Worm (Caenorhabditis elegans): ENCODE data around the gene R03H10.5.
"Not testable (repeated sequence)": the region's sequence is repeated elsewhere in the genome, so short reads cannot be mapped to it uniquely, and the experiment has no call there.

R03H10.5 gene

DNA sequence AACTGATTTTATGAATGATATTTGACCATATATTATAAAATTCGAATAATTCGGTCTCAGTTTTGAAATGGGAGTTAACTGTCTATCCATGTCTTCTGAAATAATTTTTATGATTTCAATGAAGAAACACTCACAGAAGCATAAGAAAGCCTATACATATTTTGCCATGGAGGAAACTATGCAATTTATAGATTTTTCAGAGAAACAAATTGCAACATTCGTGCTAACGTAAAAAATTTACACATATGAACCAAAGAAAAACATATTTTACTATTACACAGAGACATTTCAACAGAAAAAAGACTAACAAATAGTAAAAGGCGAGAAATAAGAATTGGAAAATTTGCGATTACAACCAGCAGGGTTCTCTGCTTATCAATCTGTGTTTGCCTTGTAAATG is 8.4 kb upstream of the R03H10.5 start, which contains the start of gene R03H10.7:
Gene R03H10.7, minus strand, starts transcription at position 101 of the 400 bp plus-strand sequence.
- no peak for TF ChIP-seq dmd-4 (tag; optimal IDR thresholded peaks at IDR 0.05; ENCODE audit: borderline replicate concordance)
- no peak for TF ChIP-seq F13H6.1 (tag; optimal IDR thresholded peaks at IDR 0.05)
- TF ChIP-seq sdc-2 (tag; optimal IDR thresholded peaks at IDR 0.05) = no peak
- no peak for TF ChIP-seq sox-2 (GFP tag; IDR thresholded peaks at IDR 0.05)
- no peak for TF ChIP-seq ztf-16 (tag; optimal IDR thresholded peaks at IDR 0.05)
- no peak for TF ChIP-seq zip-5 (tag; optimal IDR thresholded peaks at IDR 0.05)
- no peak for TF ChIP-seq gmeb-2 (tag; optimal IDR thresholded peaks at IDR 0.05)
- no peak for TF ChIP-seq mec-3 (tag; optimal IDR thresholded peaks at IDR 0.05; ENCODE audit: borderline replicate concordance)
- no peak for TF ChIP-seq tbx-7 (tag; optimal IDR thresholded peaks at IDR 0.05)

DNA sequence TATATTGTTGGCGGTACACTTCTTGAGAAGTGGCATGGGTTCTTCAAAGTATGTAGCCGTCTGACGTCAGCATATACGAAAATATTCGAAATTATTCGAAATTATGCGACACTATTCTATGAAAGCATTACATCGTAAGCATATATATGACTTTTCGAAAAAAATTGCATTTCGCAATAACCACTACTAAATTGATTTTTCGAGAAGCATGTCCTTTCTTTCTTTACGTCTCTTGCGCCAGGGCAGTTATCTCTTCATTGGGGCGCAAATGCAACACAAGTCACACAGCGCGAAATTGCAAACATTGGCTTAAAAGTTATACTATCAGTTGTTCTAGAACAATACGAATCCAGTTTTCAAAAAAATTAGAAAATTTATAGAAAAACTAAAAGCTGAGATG is 3.4 kb upstream of the R03H10.5 start:
- TF ChIP-seq T23F11.4 (GFP tag; optimal IDR thresholded peaks at IDR 0.05) (no peak), ref-2 (tag; optimal IDR thresholded peaks at IDR 0.05) (no peak), che-1 (tag; optimal IDR thresholded peaks at IDR 0.05) (no peak), pros-1 (tag; optimal IDR thresholded peaks at IDR 0.05) (no peak), C08G9.2 (tag; optimal IDR thresholded peaks at IDR 0.05) (no peak)

DNA sequence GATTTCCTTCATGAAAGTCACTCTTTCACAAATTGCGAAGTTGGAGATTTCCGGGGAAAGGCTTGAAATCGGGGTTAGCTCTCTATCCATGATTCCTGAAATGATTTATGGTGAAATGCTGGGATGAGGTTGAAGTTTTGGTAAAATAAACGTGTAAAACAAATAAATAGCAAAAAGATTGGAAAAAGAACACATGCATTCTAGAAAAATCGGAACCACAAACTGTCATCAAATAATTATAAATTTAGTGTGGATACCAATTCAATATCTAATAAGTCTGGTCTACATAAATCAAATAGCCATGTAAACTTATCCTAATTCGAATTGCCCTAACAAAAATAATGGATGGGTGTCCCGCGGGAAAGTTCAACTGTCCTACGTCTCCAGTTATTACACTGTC is 3.0 kb upstream of the R03H10.5 start, which contains the start of gene R03H10.6:
Gene R03H10.6, minus strand, starts transcription at position 101 of the 400 bp plus-strand sequence.
- no peak for TF ChIP-seq tbx-2 (tag; optimal IDR thresholded peaks at IDR 0.05)
- TF ChIP-seq K02D7.2 (tag; optimal IDR thresholded peaks at IDR 0.05) = no peak
- TF ChIP-seq sox-4 (tag; optimal IDR thresholded peaks at IDR 0.05) = no peak
- TF ChIP-seq ceh-24 (tag; optimal IDR thresholded peaks at IDR 0.05) = no peak
- no peak for TF ChIP-seq pax-1 (tag; optimal IDR thresholded peaks at IDR 0.05)
- no peak for TF ChIP-seq pros-1 (tag; optimal IDR thresholded peaks at IDR 0.05)
- TF ChIP-seq che-1 (tag; optimal IDR thresholded peaks at IDR 0.05) = no peak
- no peak for TF ChIP-seq ref-2 (tag; optimal IDR thresholded peaks at IDR 0.05)
- no peak for TF ChIP-seq dmd-4 (tag; optimal IDR thresholded peaks at IDR 0.05; ENCODE audit: borderline replicate concordance)
- no peak for TF ChIP-seq hlh-8 (tag; optimal IDR thresholded peaks at IDR 0.05)
- TF ChIP-seq nhr-11 (tag; optimal IDR thresholded peaks at IDR 0.05) = no peak
- no peak for TF ChIP-seq ceh-2 (tag; optimal IDR thresholded peaks at IDR 0.05)
- no peak for TF ChIP-seq eyg-1 (tag; optimal IDR thresholded peaks at IDR 0.05)
- no peak for TF ChIP-seq ceh-45 (GFP tag; IDR thresholded peaks at IDR 0.05)

ce11 chrII:4168404-4168803 is 2.0 kb downstream of the R03H10.5 start, which contains the start of gene R03H10.4:
R03H10.4 (minus strand) TSS chrII:4168504.
- not testable (repeated sequence) for TF ChIP-seq ttx-3 (tag; optimal IDR thresholded peaks at IDR 0.05); pag-3 (tag; optimal IDR thresholded peaks at IDR 0.05; ENCODE audit: borderline replicate concordance); nfya-1 (tag; optimal IDR thresholded peaks at IDR 0.05)

DNA sequence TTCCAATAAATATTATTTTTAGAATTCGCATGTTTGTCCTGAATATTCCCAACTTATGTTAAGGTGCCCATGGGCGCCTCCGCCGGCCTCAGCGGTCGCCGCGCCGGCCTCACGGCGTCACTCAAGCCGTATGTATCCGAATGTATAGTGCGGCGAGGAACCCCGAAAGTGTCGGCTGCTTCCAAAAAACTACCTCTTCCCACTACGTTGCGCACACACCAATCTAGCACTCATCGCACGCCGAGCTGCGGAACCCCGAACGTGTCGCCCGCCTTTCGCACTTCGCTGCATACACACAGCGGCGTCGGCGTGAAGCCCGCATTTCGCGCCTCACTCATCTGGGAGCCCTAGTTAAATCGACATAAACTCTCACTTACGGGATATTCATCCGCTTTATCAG is 2.6 kb downstream of the R03H10.5 start:
- TF ChIP-seq nfya-1 (tag; optimal IDR thresholded peaks at IDR 0.05) (no peak), tbx-2 (tag; optimal IDR thresholded peaks at IDR 0.05) (no peak), ceh-30 (tag; optimal IDR thresholded peaks at IDR 0.05) (no peak), pag-3 (tag; optimal IDR thresholded peaks at IDR 0.05; ENCODE audit: borderline replicate concordance) (no peak), ceh-6 (GFP tag; optimal IDR thresholded peaks at IDR 0.05) (no peak), unc-3 (GFP tag; conservative IDR thresholded peaks at IDR 0.05) (no peak), unc-3 (tag; optimal IDR thresholded peaks at IDR 0.05) (no peak), ceh-19 (GFP tag; optimal IDR thresholded peaks at IDR 0.05) (no peak)

DNA sequence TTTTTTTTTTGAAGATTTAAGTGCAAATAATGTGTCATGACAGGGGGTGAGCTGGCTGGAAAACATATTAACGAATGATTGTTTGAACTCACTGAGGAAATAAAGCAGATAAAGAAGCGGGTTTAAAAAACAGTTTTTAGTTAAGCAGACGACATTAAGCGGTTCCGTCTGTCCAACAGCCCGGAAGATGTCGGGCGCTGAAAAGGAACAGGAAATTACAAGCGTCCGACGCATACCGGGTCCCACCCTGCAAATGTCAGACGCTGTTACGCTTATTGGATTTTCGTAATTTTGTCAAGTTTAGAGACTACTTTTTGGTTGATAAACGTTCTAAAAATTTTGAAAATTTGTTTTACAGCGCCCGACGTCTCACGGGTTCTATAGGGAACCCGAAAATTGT is 10.8 kb downstream of the R03H10.5 start:
- TF ChIP-seq K02D7.2 (tag; optimal IDR thresholded peaks at IDR 0.05) (no peak), ztf-16 (tag; optimal IDR thresholded peaks at IDR 0.05) (no peak), elt-2 (tag; optimal IDR thresholded peaks at IDR 0.05) (no peak)

Measured in whole organism, late embryonic.